Worm (Caenorhabditis elegans) whole organism, mixed stage, embryonic: ENCODE data around the gene rps-0.

ENCODE experiments used
- blmp-1 ChIP-seq: fragments of 150-350 bp; optimal IDR thresholded peaks from 2 replicates; lab custom pipeline; 2014; ENCODE audit warnings: missing biosample characterization, missing genetic modification characterization
- ceh-39 ChIP-seq: fragments of 150-350 bp; optimal IDR thresholded peaks from 2 replicates; lab custom pipeline; 2014; ENCODE audit warnings: missing biosample characterization, missing genetic modification characterization
- ceh-43 ChIP-seq: fragments of 200-800 bp; sonication (Bioruptor generic); optimal IDR thresholded peaks from 2 replicates; lab custom pipeline; 2018; ENCODE audit warnings: mild to moderate bottlenecking, missing genetic modification characterization, moderate library complexity, missing compliant biosample characterization
- ceh-83 ChIP-seq: fragments of 200-800 bp; sonication (Bioruptor generic); optimal IDR thresholded peaks from 2 replicates; lab custom pipeline; 2018; ENCODE audit warnings: mild to moderate bottlenecking, missing genetic modification characterization, missing compliant biosample characterization
- cnd-1 ChIP-seq: fragments of 200-800 bp; sonication (Bioruptor generic); optimal IDR thresholded peaks from 2 replicates; lab custom pipeline; 2018; ENCODE audit warnings: mild to moderate bottlenecking, missing genetic modification characterization, missing compliant biosample characterization
- flh-1 ChIP-seq: fragments of 200-800 bp; sonication (Bioruptor generic); optimal IDR thresholded peaks from 2 replicates; lab custom pipeline; 2018; ENCODE audit warnings: mild to moderate bottlenecking, missing genetic modification characterization, moderate library complexity, missing compliant biosample characterization
- ham-2 ChIP-seq: fragments of 200-800 bp; sonication (Bioruptor generic); optimal IDR thresholded peaks from 2 replicates; lab custom pipeline; 2018; ENCODE audit warnings: mild to moderate bottlenecking, missing genetic modification characterization, missing compliant biosample characterization
- hlh-1 ChIP-seq: fragments of 150-350 bp; optimal IDR thresholded peaks from 2 replicates; lab custom pipeline; 2014; ENCODE audit warnings: missing biosample characterization, missing genetic modification reagents, missing genetic modification characterization
- lin-13 ChIP-seq: fragments of 150-350 bp; optimal IDR thresholded peaks from 2 replicates; lab custom pipeline; 2014; ENCODE audit warnings: missing biosample characterization, missing genetic modification characterization
- mls-2 ChIP-seq: sonication (generic microtip); optimal IDR thresholded peaks from 2 replicates; lab custom pipeline; 2016; ENCODE audit warnings: mild to moderate bottlenecking, missing genetic modification characterization, moderate library complexity, missing compliant biosample characterization
- nhr-12 ChIP-seq: fragments of 150-350 bp; optimal IDR thresholded peaks from 2 replicates; lab custom pipeline; 2014; ENCODE audit warnings: missing biosample characterization, missing genetic modification characterization
- nhr-2 ChIP-seq: fragments of 150-350 bp; optimal IDR thresholded peaks from 2 replicates; lab custom pipeline; 2014; ENCODE audit warnings: missing biosample characterization, missing genetic modification characterization
- nhr-237 ChIP-seq: fragments of 150-350 bp; optimal IDR thresholded peaks from 2 replicates; lab custom pipeline; 2014; ENCODE audit warnings: missing biosample characterization, missing genetic modification characterization
- nhr-28 ChIP-seq: fragments of 150-350 bp; optimal IDR thresholded peaks from 2 replicates; lab custom pipeline; 2014; ENCODE audit warnings: missing biosample characterization, missing genetic modification characterization
- nhr-76 ChIP-seq: sonication (generic microtip); optimal IDR thresholded peaks from 2 replicates; lab custom pipeline; 2017; ENCODE audit warnings: missing biosample characterization, missing genetic modification characterization
- sem-2 ChIP-seq: fragments of 200-800 bp; sonication (Bioruptor generic); optimal IDR thresholded peaks from 2 replicates; lab custom pipeline; 2018; ENCODE audit warnings: mild to moderate bottlenecking, missing genetic modification characterization, missing compliant biosample characterization
- sptf-1 ChIP-seq: sonication (generic microtip); optimal IDR thresholded peaks from 2 replicates; lab custom pipeline; 2017; ENCODE audit warnings: mild to moderate bottlenecking, missing genetic modification characterization, moderate library complexity, missing compliant biosample characterization
- tbx-8 ChIP-seq: fragments of 200-800 bp; sonication (Bioruptor generic); optimal IDR thresholded peaks from 2 replicates; lab custom pipeline; 2018; ENCODE audit warnings: mild to moderate bottlenecking, missing genetic modification characterization, moderate library complexity, missing compliant biosample characterization
- unc-120 ChIP-seq: sonication (generic microtip); optimal IDR thresholded peaks from 2 replicates; lab custom pipeline; 2017; ENCODE audit warnings: missing genetic modification characterization, missing compliant biosample characterization; ENCODE audit not compliant: poor library complexity, severe bottlenecking
- unc-39 ChIP-seq: fragments of 150-350 bp; optimal IDR thresholded peaks from 2 replicates; lab custom pipeline; 2014; ENCODE audit warnings: missing biosample characterization, missing genetic modification characterization
- zip-8 ChIP-seq: fragments of 150-350 bp; optimal IDR thresholded peaks from 2 replicates; lab custom pipeline; 2014; ENCODE audit warnings: missing biosample characterization, missing genetic modification characterization
- ztf-11 ChIP-seq: fragments of 150-350 bp; optimal IDR thresholded peaks from 2 replicates; lab custom pipeline; 2014; ENCODE audit warnings: missing biosample characterization, missing genetic modification characterization

The rps-0 gene

ce11 chrIII:4715088-4715487 lies 38.8 kb downstream of the rps-0 start, which contains the start of gene him-18:
TSS of gene him-18 (minus strand) at chrIII:4715188.
- no peak for TF ChIP-seq cnd-1 (tag; lab: Kevin White, UChicago)
- TF ChIP-seq ztf-11 (tag; lab: Kevin White, UChicago) = no peak

ce11 chrIII:4708909-4709308 lies 44.9 kb downstream of the rps-0 start, which contains the start of gene T04A8.18:
TSS of gene T04A8.18 (plus strand) at chrIII:4709209.
- no peak for TF ChIP-seq ham-2 (GFP tag; lab: Kevin White, UChicago)
- no peak for TF ChIP-seq ceh-43 (GFP tag; lab: Kevin White, UChicago)
- no peak for TF ChIP-seq hlh-1 (tag; lab: Kevin White, UChicago)
- TF ChIP-seq sptf-1 (tag; lab: Kevin White, UChicago) = no peak
- no peak for TF ChIP-seq nhr-28 (tag; lab: Kevin White, UChicago)
- no peak for TF ChIP-seq unc-39 (tag; lab: Kevin White, UChicago)
- TF ChIP-seq blmp-1 = no peak
- no peak for TF ChIP-seq lin-13
- TF ChIP-seq nhr-237 (tag; lab: Kevin White, UChicago) = no peak
- no peak for TF ChIP-seq nhr-76 (tag; lab: Kevin White, UChicago)

- no peak for TF ChIP-seq zip-8
- TF ChIP-seq hlh-1 (tag; lab: Kevin White, UChicago) = no peak
These were observed 47.2 kb downstream of the rps-0 start, which contains the start of gene T04A8.13 for ce11 chrIII:4706678-4707077. TSS of gene T04A8.13 (plus strand) at chrIII:4706978.

ce11 chrIII:4705207-4705606 lies 48.6 kb downstream of the rps-0 start, which contains the start of gene pgap-2:
TSS of gene pgap-2 (plus strand) at chrIII:4705507.
- no peak for TF ChIP-seq cnd-1 (tag; lab: Kevin White, UChicago)
- TF ChIP-seq tbx-8 (GFP tag; lab: Kevin White, UChicago) = no peak
- TF ChIP-seq mls-2 (tag; lab: Kevin White, UChicago) = no peak

ce11 chrIII:4703932-4704454 lies 49.9 kb downstream of the rps-0 start, which contains the start of the genes clp-2 and mrpl-16:
TSS of gene clp-2 (minus strand) at chrIII:4704025.
TSS of gene mrpl-16 (plus strand) at chrIII:4704404.
- TF ChIP-seq zip-8 = no peak
- TF ChIP-seq ceh-39 = no peak
- TF ChIP-seq unc-120 (tag; lab: Kevin White, UChicago) = no peak
- TF ChIP-seq sptf-1 (tag; lab: Kevin White, UChicago) = no peak
- no peak for TF ChIP-seq unc-39 (tag; lab: Kevin White, UChicago)
- TF ChIP-seq sem-2 (GFP tag; lab: Kevin White, UChicago) = no peak
- no peak for TF ChIP-seq nhr-12
- TF ChIP-seq nhr-28 (tag; lab: Kevin White, UChicago) = no peak
- TF ChIP-seq ztf-11 (tag; lab: Kevin White, UChicago) = no peak
- no peak for TF ChIP-seq ham-2 (GFP tag; lab: Kevin White, UChicago)
- no peak for TF ChIP-seq ceh-83
- TF ChIP-seq lin-13 = no peak
- no peak for TF ChIP-seq flh-1 (GFP tag; lab: Kevin White, UChicago)
- TF ChIP-seq nhr-76 (tag; lab: Kevin White, UChicago) = no peak
- no peak for TF ChIP-seq nhr-2 (tag; lab: Kevin White, UChicago)
- no peak for TF ChIP-seq ceh-43 (GFP tag; lab: Kevin White, UChicago)
